Fruit fly (Drosophila melanogaster) whole organism, embryonic: Measurements from ENCODE around the gene CG2076.

Experiments
- C15 ChIP-seq: fragments of 200-800 bp; sonication (Bioruptor generic); IDR thresholded peaks from 3 replicates; pipeline ENCODE4 v1.3.6; 2022; ENCODE audit warnings: missing biosample characterization, missing genetic modification characterization
- CG10267 ChIP-seq: fragments of 200-800 bp; sonication (Bioruptor generic); optimal IDR thresholded peaks from 2 replicates; lab custom pipeline; 2018; ENCODE audit warnings: missing biosample characterization, mild to moderate bottlenecking, missing genetic modification characterization, moderate library complexity
- CG10321 ChIP-seq: fragments of 200-800 bp; sonication (Bioruptor generic); IDR thresholded peaks from 2 replicates; pipeline ENCODE4 v1.3.6; 2022; ENCODE audit warnings: missing biosample characterization, missing genetic modification characterization
- CG10654 ChIP-seq: fragments of 200-800 bp; sonication (Bioruptor generic); optimal IDR thresholded peaks from 2 replicates; lab custom pipeline; 2016; ENCODE audit warnings: missing biosample characterization, missing genetic modification characterization
- CG13296 ChIP-seq: fragments of 200-800 bp; sonication (Bioruptor generic); optimal IDR thresholded peaks from 3 replicates; lab custom pipeline; 2018; ENCODE audit warnings: missing biosample characterization, mild to moderate bottlenecking, missing genetic modification characterization
- CG14014 ChIP-seq: fragments of 200-800 bp; sonication (Bioruptor generic); IDR thresholded peaks from 2 replicates; pipeline ENCODE4 v1.3.6; 2022; ENCODE audit warnings: missing biosample characterization, missing genetic modification characterization
- CG14050 ChIP-seq: fragments of 200-800 bp; sonication (Bioruptor generic); IDR thresholded peaks from 3 replicates; pipeline ENCODE4 v1.3.6; 2022; ENCODE audit warnings: missing biosample characterization, missing genetic modification characterization
- CG15269 ChIP-seq: fragments of 200-800 bp; sonication (Bioruptor generic); optimal IDR thresholded peaks from 2 replicates; lab custom pipeline; 2018; ENCODE audit warnings: missing biosample characterization, mild to moderate bottlenecking, missing genetic modification characterization, moderate library complexity
- CG17829 ChIP-seq: fragments of 200-800 bp; optimal IDR thresholded peaks from 2 replicates; lab custom pipeline; 2019; ENCODE audit warnings: missing biosample characterization, mild to moderate bottlenecking, missing genetic modification characterization, moderate library complexity
- CG31224 ChIP-seq: fragments of 200-800 bp; sonication (Bioruptor generic); IDR thresholded peaks from 2 replicates; pipeline ENCODE4 v1.3.6; 2022; ENCODE audit warnings: missing biosample characterization, missing genetic modification characterization
- CG32767 ChIP-seq: fragments of 200-800 bp; sonication (Bioruptor generic); IDR thresholded peaks from 2 replicates; pipeline ENCODE4 v1.3.6; 2022; ENCODE audit warnings: missing biosample characterization, missing genetic modification characterization
- CG3726 ChIP-seq: fragments of 200-800 bp; sonication (Bioruptor generic); IDR thresholded peaks from 3 replicates; pipeline ENCODE4, ENCODE4 v1.3.6; 2022; ENCODE audit warnings: missing biosample characterization, missing genetic modification characterization
- CG4360 ChIP-seq: fragments of 200-800 bp; sonication (Bioruptor generic); IDR thresholded peaks from 2 replicates; pipeline ENCODE4 v1.3.6; 2022; ENCODE audit warnings: missing biosample characterization, missing genetic modification characterization
- CG4424 ChIP-seq: fragments of 200-800 bp; sonication (Bioruptor generic); optimal IDR thresholded peaks from 3 replicates; lab custom pipeline; 2016; ENCODE audit warnings: missing biosample characterization, missing genetic modification characterization
- CG4707 ChIP-seq: fragments of 200-800 bp; sonication (Bioruptor generic); optimal IDR thresholded peaks from 2 replicates; lab custom pipeline; 2018; ENCODE audit warnings: missing biosample characterization, mild to moderate bottlenecking, missing genetic modification characterization, moderate library complexity
- CG5245 ChIP-seq: fragments of 200-800 bp; sonication (Bioruptor generic); optimal IDR thresholded peaks from 3 replicates; lab custom pipeline; 2016; ENCODE audit warnings: missing biosample characterization, missing genetic modification characterization
- CG8281 ChIP-seq: fragments of 200-800 bp; sonication (Bioruptor generic); optimal IDR thresholded peaks from 2 replicates; lab custom pipeline; 2018; ENCODE audit warnings: missing biosample characterization, mild to moderate bottlenecking, missing genetic modification characterization, moderate library complexity
- CG9609 ChIP-seq: fragments of 200-800 bp; sonication (Bioruptor generic); optimal IDR thresholded peaks from 3 replicates; lab custom pipeline; 2016; ENCODE audit warnings: missing biosample characterization, missing genetic modification characterization
- CG9727 ChIP-seq: fragments of 200-800 bp; sonication (Bioruptor generic); optimal IDR thresholded peaks from 3 replicates; lab custom pipeline; 2017; ENCODE audit warnings: missing biosample characterization, mild to moderate bottlenecking, missing genetic modification characterization
- CG9932 ChIP-seq: fragments of 200-800 bp; sonication (Bioruptor generic); IDR thresholded peaks from 2 replicates; pipeline ENCODE4 v1.3.6; 2022; ENCODE audit warnings: missing biosample characterization, missing genetic modification characterization
- CTCF ChIP-seq: fragments of 200-800 bp; sonication (Bioruptor generic); optimal IDR thresholded peaks from 2 replicates; lab custom pipeline; 2017; ENCODE audit warnings: missing biosample characterization, mild to moderate bottlenecking, missing genetic modification characterization, moderate library complexity
- Chrac-16 ChIP-seq: fragments of 200-800 bp; sonication (Bioruptor generic); optimal IDR thresholded peaks from 3 replicates; lab custom pipeline; 2016; ENCODE audit warnings: missing biosample characterization, missing genetic modification characterization
- D19A ChIP-seq: fragments of 200-800 bp; optimal IDR thresholded peaks from 3 replicates; lab custom pipeline; 2019; ENCODE audit warnings: missing biosample characterization, mild to moderate bottlenecking, missing genetic modification characterization, moderate library complexity
- Elba2 ChIP-seq: fragments of 200-800 bp; sonication (Bioruptor generic); optimal IDR thresholded peaks from 3 replicates; lab custom pipeline; 2016; ENCODE audit warnings: missing biosample characterization, missing genetic modification characterization
- Hmr ChIP-seq: fragments of 200-800 bp; sonication (Bioruptor generic); optimal IDR thresholded peaks from 3 replicates; lab custom pipeline; 2017; ENCODE audit warnings: mild to moderate bottlenecking, missing biosample characterization, missing genetic modification reagents, missing genetic modification characterization
- Hr51 ChIP-seq, 2 experiments: fragments of 200-800 bp; sonication (Bioruptor generic); optimal IDR thresholded peaks; 2 replicates in 1 of 2; 3 replicates in 1 of 2; lab custom pipeline; 2016 to 2018; ENCODE audit warnings: missing biosample characterization in 2 of 2, missing genetic modification characterization in 2 of 2, mild to moderate bottlenecking in 1 of 2, moderate library complexity in 1 of 2
- Lim3 ChIP-seq: fragments of 200-800 bp; sonication (Bioruptor generic); IDR thresholded peaks from 2 replicates; pipeline ENCODE4 v1.3.6; 2022; ENCODE audit warnings: missing biosample characterization, missing genetic modification characterization
- Oli ChIP-seq: fragments of 200-800 bp; sonication (Bioruptor generic); optimal IDR thresholded peaks from 2 replicates; lab custom pipeline; 2018; ENCODE audit warnings: missing biosample characterization, mild to moderate bottlenecking, missing genetic modification characterization, moderate library complexity
- Sin3A ChIP-seq: fragments of >200 bp; optimal IDR thresholded peaks from 2 replicates; lab custom pipeline; 2018
- Six4 ChIP-seq: fragments of 200-800 bp; sonication (Bioruptor generic); optimal IDR thresholded peaks from 2 replicates; lab custom pipeline; 2016; ENCODE audit warnings: missing biosample characterization, missing genetic modification characterization
- Usf ChIP-seq: fragments of 200-800 bp; sonication (Bioruptor generic); optimal IDR thresholded peaks from 2 replicates; lab custom pipeline; 2017; ENCODE audit warnings: missing genotype, missing biosample characterization, missing genetic modification characterization
- ap ChIP-seq: fragments of 200-800 bp; sonication (Bioruptor generic); IDR thresholded peaks from 2 replicates; pipeline ENCODE4 v1.3.6; 2022; ENCODE audit warnings: missing biosample characterization, missing genetic modification characterization
- bcd ChIP-seq: fragments of 200-800 bp; sonication (Bioruptor generic); optimal IDR thresholded peaks from 2 replicates; lab custom pipeline; 2017; ENCODE audit warnings: missing biosample characterization, mild to moderate bottlenecking, missing genetic modification characterization
- cg ChIP-seq: fragments of 200-800 bp; sonication (Bioruptor generic); optimal IDR thresholded peaks from 3 replicates; lab custom pipeline; 2019; ENCODE audit warnings: missing biosample characterization, mild to moderate bottlenecking, missing genetic modification characterization, moderate library complexity
- corto ChIP-seq: fragments of 200-800 bp; sonication (Bioruptor generic); optimal IDR thresholded peaks from 2 replicates; lab custom pipeline; 2016; ENCODE audit warnings: missing biosample characterization, mild to moderate bottlenecking, missing genetic modification characterization, moderate library complexity
- fd102C ChIP-seq: fragments of 200-800 bp; sonication (Bioruptor generic); optimal IDR thresholded peaks from 2 replicates; lab custom pipeline; 2018; ENCODE audit warnings: missing biosample characterization, mild to moderate bottlenecking, missing genetic modification characterization, moderate library complexity
- grau ChIP-seq: fragments of 200-800 bp; optimal IDR thresholded peaks from 3 replicates; lab custom pipeline; 2019; ENCODE audit warnings: missing biosample characterization, mild to moderate bottlenecking, missing genetic modification characterization, moderate library complexity
- hkb ChIP-seq, 2 experiments: fragments of 200-800 bp in 1 of 2; fragments of >200 bp in 1 of 2; sonication (Bioruptor generic) in 1 of 2; IDR thresholded peaks in 1 of 2; optimal IDR thresholded peaks in 1 of 2; 2 replicates each; pipeline versions ENCODE4 v1.3.6 to Lab custom; 2017 to 2022; ENCODE audit warnings: missing biosample characterization in 1 of 2, missing genetic modification characterization in 1 of 2
- kni ChIP-seq: fragments of 200-800 bp; sonication (Bioruptor generic); optimal IDR thresholded peaks from 3 replicates; lab custom pipeline; 2017; ENCODE audit warnings: mild to moderate bottlenecking, missing biosample characterization, missing genetic modification reagents, missing genetic modification characterization
- lbe ChIP-seq: fragments of 200-800 bp; sonication (Bioruptor generic); optimal IDR thresholded peaks from 2 replicates; lab custom pipeline; 2016; ENCODE audit warnings: missing biosample characterization, mild to moderate bottlenecking, missing genetic modification characterization
- otp ChIP-seq: fragments of 200-800 bp; sonication (Bioruptor generic); IDR thresholded peaks from 3 replicates; pipeline ENCODE4, ENCODE4 v1.3.6; 2022; ENCODE audit warnings: missing biosample characterization, missing genetic modification characterization
- peb ChIP-seq: fragments of 200-800 bp; sonication (Bioruptor generic); IDR thresholded peaks from 2 replicates; pipeline ENCODE4 v1.3.6; 2022; ENCODE audit warnings: missing biosample characterization, missing genetic modification characterization
- pfk ChIP-seq: fragments of 200-800 bp; sonication (Bioruptor generic); optimal IDR thresholded peaks from 2 replicates; lab custom pipeline; 2018; ENCODE audit warnings: missing biosample characterization, mild to moderate bottlenecking, missing genetic modification characterization, moderate library complexity
- phol ChIP-seq: fragments of 200-800 bp; sonication (Bioruptor generic); optimal IDR thresholded peaks from 3 replicates; lab custom pipeline; 2018; ENCODE audit warnings: missing biosample characterization, mild to moderate bottlenecking, missing genetic modification characterization, moderate library complexity
- sc ChIP-seq, 3 experiments: fragments of >200 bp in 2 of 3; fragments of 200-800 bp in 1 of 3; sonication (Bioruptor generic) in 1 of 3; optimal IDR thresholded peaks; 2 replicates in 2 of 3; 3 replicates in 1 of 3; lab custom pipeline; 2017; ENCODE audit warnings: mild to moderate bottlenecking in 1 of 3, missing biosample characterization in 1 of 3, missing genetic modification characterization in 1 of 3, missing genetic modification reagents in 1 of 3
- trh ChIP-seq: fragments of 200-800 bp; sonication (Bioruptor generic); optimal IDR thresholded peaks from 2 replicates; lab custom pipeline; 2016; ENCODE audit warnings: missing biosample characterization, missing genetic modification characterization
- tx ChIP-seq: fragments of 200-800 bp; sonication (Bioruptor generic); optimal IDR thresholded peaks from 2 replicates; lab custom pipeline; 2016; ENCODE audit warnings: missing biosample characterization, missing genetic modification characterization
- zf30C ChIP-seq: fragments of 200-800 bp; sonication (Bioruptor generic); optimal IDR thresholded peaks from 3 replicates; lab custom pipeline; 2018; ENCODE audit warnings: missing biosample characterization, mild to moderate bottlenecking, missing genetic modification characterization

The CG2076 gene

dm6 chrX:11124126-11124748 is 34.2 kb downstream of the CG2076 start, which contains the start of gene CG11122 (continued):
- TF ChIP-seq phol (tag; lab: Kevin White, UChicago) (peak; percentile 58), CG10267 (tag; lab: Kevin White, UChicago) (no peak), bcd (GFP tag; lab: Kevin White, UChicago) (no peak), Elba2 (peak; percentile 84), cg (GFP tag; lab: Kevin White, UChicago) (peak; percentile 66), otp (no peak), CG10321 (GFP tag; lab: Robert Waterston, UW) (peak; percentile 39; the same call in 1 of the 2 replicates)

DNA sequence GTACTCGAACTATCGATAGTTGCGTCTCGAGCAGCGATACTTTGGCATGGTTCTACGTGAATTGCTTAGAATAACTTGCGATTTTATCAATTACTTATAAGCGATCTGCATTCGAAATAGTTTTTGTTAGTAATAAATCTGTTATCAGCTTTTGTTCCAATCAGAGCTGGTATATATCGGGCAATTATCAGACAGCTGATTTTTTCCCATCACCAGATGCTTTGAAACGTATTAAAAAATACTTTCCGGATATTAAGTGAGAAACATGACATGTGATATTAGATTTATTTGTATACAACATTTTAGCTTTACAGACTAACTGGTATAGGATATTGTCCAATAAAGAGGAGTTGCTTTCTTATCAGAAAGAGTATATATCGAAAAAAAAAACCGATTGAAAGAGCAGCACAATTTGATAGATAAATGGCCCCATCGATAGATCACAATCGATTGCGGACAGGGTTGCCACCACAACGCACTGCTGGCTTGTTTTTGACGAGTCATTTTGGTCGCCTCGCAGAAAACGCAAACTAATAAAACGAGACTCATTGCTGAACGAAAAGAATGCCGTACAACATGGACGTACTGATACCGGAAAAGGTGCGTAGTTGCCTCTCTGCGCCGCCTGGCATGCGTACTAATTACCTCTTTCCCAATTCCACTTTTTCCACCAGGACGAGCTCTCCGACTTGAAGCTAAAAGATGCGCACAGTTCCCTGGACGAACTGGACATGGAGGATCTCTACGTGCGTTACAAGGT is 34.9 kb downstream of the CG2076 start, which contains the start of gene Rpt3:
TSS of gene Rpt3 (plus strand) at position 353 of the 760 bp plus-strand sequence.
- TF ChIP-seq CG9932 = 0 out of 2 replicates have a peak, but pooled peaks have one; percentile 18
- peak; percentile 79 for TF ChIP-seq Sin3A (lab: Kevin White, UChicago)
- no peak for TF ChIP-seq grau (tag; lab: Kevin White, UChicago)
- no peak for TF ChIP-seq CTCF (GFP tag; lab: Kevin White, UChicago)
- TF ChIP-seq peb = no peak
- no peak for TF ChIP-seq CG13296
- TF ChIP-seq sc (optimal IDR thresholded peaks at IDR 0.05; lab: Kevin White, UChicago) = no peak
- TF ChIP-seq sc (GFP tag; optimal IDR thresholded peaks at IDR 0.05; lab: Kevin White, UChicago) = no peak
- TF ChIP-seq CG4360 = no peak
- TF ChIP-seq lbe (GFP tag; lab: Kevin White, UChicago) = no peak
- TF ChIP-seq CG10654 = no peak
- TF ChIP-seq CG32767 (GFP tag; lab: Robert Waterston, UW) = no peak
- no peak for TF ChIP-seq Chrac-16 (GFP tag; lab: Kevin White, UChicago)
- TF ChIP-seq hkb (optimal IDR thresholded peaks at IDR 0.05; lab: Kevin White, UChicago) = no peak
- TF ChIP-seq hkb (GFP tag; IDR thresholded peaks at IDR 0.05; lab: Robert Waterston, UW) = no peak
- no peak for TF ChIP-seq corto (GFP tag; lab: Kevin White, UChicago)
- TF ChIP-seq CG9727 (GFP tag; lab: Kevin White, UChicago) = no peak
- no peak for TF ChIP-seq D19A
- TF ChIP-seq CG5245 (GFP tag; lab: Kevin White, UChicago) = no peak
- no peak for TF ChIP-seq CG31224 (GFP tag; lab: Robert Waterston, UW)
- no peak for TF ChIP-seq Six4
- no peak for TF ChIP-seq CG3726 (GFP tag; lab: Robert Waterston, UW)
- TF ChIP-seq fd102C (GFP tag; lab: Kevin White, UChicago) = no peak
- TF ChIP-seq CG4424 (GFP tag; lab: Kevin White, UChicago) = no peak
- TF ChIP-seq CG14014 (GFP tag; lab: Robert Waterston, UW) = no peak
- no peak for TF ChIP-seq trh
- TF ChIP-seq CG14050 (GFP tag; lab: Robert Waterston, UW) = no peak
- TF ChIP-seq CG9609 = no peak
- no peak for TF ChIP-seq Oli
- no peak for TF ChIP-seq CG8281
- TF ChIP-seq Hmr = no peak
- no peak for TF ChIP-seq CG4707 (GFP tag; lab: Kevin White, UChicago)
- TF ChIP-seq tx (GFP tag; lab: Kevin White, UChicago) = no peak
- TF ChIP-seq ap (GFP tag; lab: Robert Waterston, UW) = no peak
- no peak for TF ChIP-seq Lim3 (GFP tag; lab: Robert Waterston, UW)
- TF ChIP-seq C15 (GFP tag; lab: Robert Waterston, UW) = no peak
- TF ChIP-seq zf30C (GFP tag; lab: Kevin White, UChicago) = no peak
- TF ChIP-seq CG17829 (tag; lab: Kevin White, UChicago) = no peak
- TF ChIP-seq CG15269 (tag; lab: Kevin White, UChicago) = no peak
- TF ChIP-seq Hr51 (GFP tag; optimal IDR thresholded peaks at IDR 0.05; lab: Kevin White, UChicago) = no peak
- no peak for TF ChIP-seq kni (GFP tag; lab: Kevin White, UChicago)
- no peak for TF ChIP-seq Usf
- no peak for TF ChIP-seq pfk (GFP tag; lab: Kevin White, UChicago)
